Fruit fly (Drosophila melanogaster) whole organism, embryonic: ENCODE measurements around the gene dwg.

Source experiments
- Adf1 ChIP-seq: fragments of 200-800 bp; sonication (Bioruptor generic); IDR thresholded peaks from 2 replicates; pipeline ENCODE4 v1.3.6; 2022; ENCODE audit warnings: missing biosample characterization, missing genetic modification characterization
- CG11504 ChIP-seq: fragments of 200-800 bp; sonication (Bioruptor generic); optimal IDR thresholded peaks from 3 replicates; lab custom pipeline; 2019; ENCODE audit warnings: missing biosample characterization, mild to moderate bottlenecking, missing genetic modification characterization, moderate library complexity
- CG12299 ChIP-seq: fragments of 200-800 bp; sonication (Bioruptor generic); optimal IDR thresholded peaks from 2 replicates; lab custom pipeline; 2018; ENCODE audit warnings: missing biosample characterization, mild to moderate bottlenecking, missing genetic modification characterization
- CG12659 ChIP-seq: fragments of 200-800 bp; sonication (Bioruptor generic); optimal IDR thresholded peaks from 3 replicates; lab custom pipeline; 2017; ENCODE audit warnings: mild to moderate bottlenecking, missing biosample characterization, missing genetic modification reagents, missing genetic modification characterization
- CG14441 ChIP-seq: fragments of 200-800 bp; sonication (Bioruptor generic); IDR thresholded peaks from 2 replicates; pipeline ENCODE4 v1.3.6; 2022; ENCODE audit warnings: missing biosample characterization, missing genetic modification characterization
- CG14710 ChIP-seq: fragments of 200-800 bp; sonication (Bioruptor generic); optimal IDR thresholded peaks from 3 replicates; lab custom pipeline; 2019; ENCODE audit warnings: missing biosample characterization, mild to moderate bottlenecking, missing genetic modification characterization, moderate library complexity
- CG15696 ChIP-seq: fragments of 200-800 bp; sonication (Bioruptor generic); optimal IDR thresholded peaks from 2 replicates; lab custom pipeline; 2019; ENCODE audit warnings: missing biosample characterization, mild to moderate bottlenecking, missing genetic modification characterization, moderate library complexity
- CG17186 ChIP-seq: fragments of 200-800 bp; sonication (Bioruptor generic); optimal IDR thresholded peaks from 3 replicates; lab custom pipeline; 2017; ENCODE audit warnings: missing biosample characterization, missing genetic modification reagents, missing genetic modification characterization
- CG1792 ChIP-seq: fragments of 200-800 bp; sonication (Bioruptor generic); optimal IDR thresholded peaks from 2 replicates; lab custom pipeline; 2016; ENCODE audit warnings: missing biosample characterization, missing genetic modification characterization
- CG18599 ChIP-seq: fragments of 200-800 bp; sonication (Bioruptor generic); optimal IDR thresholded peaks from 3 replicates; lab custom pipeline; 2017; ENCODE audit warnings: missing biosample characterization, missing genetic modification characterization, mild to moderate bottlenecking, moderate library complexity, missing genetic modification reagents
- CG2120 ChIP-seq: fragments of 200-800 bp; sonication (Bioruptor generic); optimal IDR thresholded peaks from 3 replicates; lab custom pipeline; 2016; ENCODE audit warnings: missing biosample characterization, missing genetic modification characterization
- CG2129 ChIP-seq: fragments of 200-800 bp; sonication (Bioruptor generic); IDR thresholded peaks from 2 replicates; pipeline ENCODE4 v1.3.6; 2022; ENCODE audit warnings: missing biosample characterization, missing genetic modification characterization; ENCODE audit not compliant: partially characterized antibody
- CG3065 ChIP-seq: fragments of 200-800 bp; sonication (Bioruptor generic); optimal IDR thresholded peaks from 2 replicates; lab custom pipeline; 2016; ENCODE audit warnings: missing biosample characterization, missing genetic modification characterization
- CG31224 ChIP-seq: fragments of 200-800 bp; sonication (Bioruptor generic); IDR thresholded peaks from 2 replicates; pipeline ENCODE4 v1.3.6; 2022; ENCODE audit warnings: missing biosample characterization, missing genetic modification characterization
- CG32532 ChIP-seq: fragments of 200-800 bp; sonication (Bioruptor generic); IDR thresholded peaks from 2 replicates; pipeline ENCODE4 v1.3.6; 2022; ENCODE audit warnings: missing biosample characterization, missing genetic modification characterization
- CG32772 ChIP-seq: fragments of 200-800 bp; sonication (Bioruptor generic); IDR thresholded peaks from 2 replicates; pipeline ENCODE4 v1.3.6; 2022; ENCODE audit warnings: missing biosample characterization, missing genetic modification characterization
- CG34422 ChIP-seq: fragments of 200-800 bp; sonication (Bioruptor generic); IDR thresholded peaks from 3 replicates; pipeline ENCODE4 v1.3.6; 2022; ENCODE audit warnings: missing biosample characterization, missing genetic modification characterization
- CG3726 ChIP-seq: fragments of 200-800 bp; sonication (Bioruptor generic); IDR thresholded peaks from 3 replicates; pipeline ENCODE4, ENCODE4 v1.3.6; 2022; ENCODE audit warnings: missing biosample characterization, missing genetic modification characterization
- CG3995 ChIP-seq: fragments of 200-800 bp; sonication (Bioruptor generic); optimal IDR thresholded peaks from 3 replicates; lab custom pipeline; 2016; ENCODE audit warnings: missing biosample characterization, missing genetic modification characterization
- CG4730 ChIP-seq: fragments of 200-800 bp; sonication (Bioruptor generic); IDR thresholded peaks from 2 replicates; pipeline ENCODE4 v1.3.6; 2022; ENCODE audit warnings: missing biosample characterization, missing genetic modification characterization
- CG6791 ChIP-seq: fragments of 200-800 bp; sonication (Bioruptor generic); IDR thresholded peaks from 3 replicates; pipeline ENCODE4 v1.3.6; 2022; ENCODE audit warnings: missing biosample characterization, missing genetic modification characterization; ENCODE audit not compliant: partially characterized antibody
- CG7839 ChIP-seq: fragments of 200-800 bp; sonication (Bioruptor generic); optimal IDR thresholded peaks from 3 replicates; lab custom pipeline; 2018; ENCODE audit warnings: missing biosample characterization, mild to moderate bottlenecking, missing genetic modification characterization, moderate library complexity
- CG7987 ChIP-seq: fragments of 200-800 bp; sonication (Bioruptor generic); optimal IDR thresholded peaks from 2 replicates; lab custom pipeline; 2018; ENCODE audit warnings: missing biosample characterization, mild to moderate bottlenecking, missing genetic modification characterization, moderate library complexity
- CG8290 ChIP-seq, 3 experiments: fragments of 200-800 bp; sonication (Bioruptor generic); optimal IDR thresholded peaks; 2 replicates each; lab custom pipeline; 2016 to 2019; ENCODE audit warnings: missing biosample characterization in 3 of 3, missing genetic modification characterization in 3 of 3, mild to moderate bottlenecking in 2 of 3, moderate library complexity in 1 of 3
- CG8388 ChIP-seq: fragments of 200-800 bp; sonication (Bioruptor generic); optimal IDR thresholded peaks from 2 replicates; lab custom pipeline; 2019; ENCODE audit warnings: missing biosample characterization, mild to moderate bottlenecking, missing genetic modification characterization, moderate library complexity
- Fer2 ChIP-seq: fragments of 200-800 bp; sonication (Bioruptor generic); optimal IDR thresholded peaks from 2 replicates; lab custom pipeline; 2018; ENCODE audit warnings: missing biosample characterization, mild to moderate bottlenecking, missing genetic modification characterization, moderate library complexity
- Gug ChIP-seq: fragments of 200-800 bp; sonication (Bioruptor generic); IDR thresholded peaks from 4 replicates; pipeline ENCODE4 v1.3.6; 2022; ENCODE audit warnings: missing biosample characterization, missing genetic modification characterization
- Lhr ChIP-seq: fragments of 200-800 bp; sonication (Bioruptor generic); optimal IDR thresholded peaks from 3 replicates; lab custom pipeline; 2017; ENCODE audit warnings: mild to moderate bottlenecking, missing biosample characterization, missing genetic modification reagents, missing genetic modification characterization
- Med ChIP-seq: fragments of 200-800 bp; sonication (Bioruptor generic); peaks from one replicate; lab custom pipeline; 2016; ENCODE audit warnings: missing biosample characterization, missing genetic modification characterization, mild to moderate bottlenecking, inconsistent platforms, moderate library complexity
- Ptx1 ChIP-seq: fragments of 200-800 bp; sonication (Bioruptor generic); IDR thresholded peaks from 2 replicates; pipeline ENCODE4 v1.3.6; 2022; ENCODE audit warnings: missing biosample characterization, missing genetic modification characterization
- Rfx ChIP-seq: fragments of 200-800 bp; sonication (Bioruptor generic); IDR thresholded peaks from 2 replicates; pipeline ENCODE4 v1.3.6; 2022; ENCODE audit warnings: missing biosample characterization, missing genetic modification characterization
- Rx ChIP-seq: fragments of 200-800 bp; sonication (Bioruptor generic); IDR thresholded peaks from 2 replicates; pipeline ENCODE4 v1.3.6; 2022; ENCODE audit warnings: missing biosample characterization, missing genetic modification characterization
- chinmo ChIP-seq: fragments of 200-800 bp; sonication (Bioruptor generic); IDR thresholded peaks from 4 replicates; pipeline ENCODE4 v1.3.6; 2022; ENCODE audit warnings: missing biosample characterization, missing genetic modification characterization; ENCODE audit not compliant: partially characterized antibody
- dysf ChIP-seq: fragments of 200-800 bp; sonication (Bioruptor generic); IDR thresholded peaks from 3 replicates; pipeline ENCODE4 v1.3.6; 2022; ENCODE audit warnings: missing biosample characterization, missing genetic modification characterization
- ewg ChIP-seq: fragments of 200-800 bp; sonication (Bioruptor generic); optimal IDR thresholded peaks from 3 replicates; lab custom pipeline; 2017; ENCODE audit warnings: mild to moderate bottlenecking, missing biosample characterization, missing genetic modification reagents, missing genetic modification characterization
- gce ChIP-seq: fragments of 200-800 bp; sonication (Bioruptor generic); IDR thresholded peaks from 3 replicates; pipeline ENCODE4 v1.3.6; 2022; ENCODE audit warnings: missing biosample characterization, missing genetic modification characterization
- grau ChIP-seq: fragments of 200-800 bp; optimal IDR thresholded peaks from 3 replicates; lab custom pipeline; 2019; ENCODE audit warnings: missing biosample characterization, mild to moderate bottlenecking, missing genetic modification characterization, moderate library complexity
- knrl ChIP-seq: fragments of 200-800 bp; sonication (Bioruptor generic); IDR thresholded peaks from 3 replicates; pipeline ENCODE4 v1.3.6; 2022; ENCODE audit warnings: missing biosample characterization, missing genetic modification characterization; ENCODE audit not compliant: partially characterized antibody
- lilli ChIP-seq: fragments of 200-800 bp; sonication (Bioruptor generic); optimal IDR thresholded peaks from 3 replicates; lab custom pipeline; 2016; ENCODE audit warnings: missing biosample characterization, missing genetic modification characterization
- maf-S ChIP-seq: fragments of 200-800 bp; sonication (Bioruptor generic); optimal IDR thresholded peaks from 2 replicates; lab custom pipeline; 2016; ENCODE audit warnings: missing biosample characterization, missing genetic modification characterization
- pan ChIP-seq, 4 experiments: fragments of >200 bp in 3 of 4; fragments of 200-800 bp in 1 of 4; sonication (Bioruptor generic) in 1 of 4; optimal IDR thresholded peaks in 3 of 4; IDR thresholded peaks in 1 of 4; 2 replicates each; pipeline versions ENCODE4 v1.3.6 to Lab custom; 2017 to 2022; ENCODE audit warnings: missing biosample characterization in 2 of 4, missing genetic modification characterization in 2 of 4, mixed read lengths in 1 of 4
- prd ChIP-seq, 3 experiments: fragments of >200 bp in 2 of 3; fragments of 200-800 bp in 1 of 3; sonication (Bioruptor generic) in 1 of 3; optimal IDR thresholded peaks in 2 of 3; IDR thresholded peaks in 1 of 3; 2 replicates in 2 of 3; 3 replicates in 1 of 3; pipeline versions ENCODE4 v1.3.6 to Lab custom; 2017 to 2022; ENCODE audit warnings: missing biosample characterization in 1 of 3, missing genetic modification characterization in 1 of 3
- row ChIP-seq: fragments of 200-800 bp; sonication (Bioruptor generic); IDR thresholded peaks from 3 replicates; pipeline ENCODE4 v1.3.6; 2022; ENCODE audit warnings: missing biosample characterization, missing genetic modification characterization
- sna ChIP-seq: fragments of 200-800 bp; sonication (Bioruptor generic); IDR thresholded peaks from 2 replicates; pipeline ENCODE4 v1.3.6; 2022; ENCODE audit warnings: missing biosample characterization, missing genetic modification characterization; ENCODE audit not compliant: partially characterized antibody
- so ChIP-seq: fragments of 200-800 bp; sonication (Bioruptor generic); IDR thresholded peaks from 3 replicates; pipeline ENCODE4 v1.3.6; 2022; ENCODE audit warnings: missing biosample characterization, missing genetic modification characterization
- sug ChIP-seq: fragments of 200-800 bp; optimal IDR thresholded peaks from 2 replicates; lab custom pipeline; 2019; ENCODE audit warnings: missing biosample characterization, mild to moderate bottlenecking, missing genetic modification characterization, moderate library complexity
- tgo ChIP-seq: fragments of 200-800 bp; sonication (Bioruptor generic); IDR thresholded peaks from 3 replicates; pipeline ENCODE4 v1.3.6; 2022; ENCODE audit warnings: missing biosample characterization, missing genetic modification characterization

Gene dwg

dm6 chrX:2744042-2744441 lies 16.5 kb downstream of the dwg start, which contains the start of gene Syx4 (continued):
- TF ChIP-seq Lhr (GFP tag; lab: Kevin White, UChicago) (peak; percentile 50), CG3065 (peak; percentile 46), ewg (peak; percentile 71), sug (tag; lab: Kevin White, UChicago) (peak; percentile 64), CG1792 (GFP tag; lab: Kevin White, UChicago) (peak; percentile 77)

- no peak for TF ChIP-seq CG6791 (GFP tag; lab: Robert Waterston, UW)
- 0 out of 3 replicates have a peak, but pooled peaks have one; percentile 11 for TF ChIP-seq CG34422 (GFP tag; lab: Robert Waterston, UW)
- no peak for TF ChIP-seq pan (optimal IDR thresholded peaks at IDR 0.05; lab: Kevin White, UChicago)
- TF ChIP-seq pan (GFP tag; optimal IDR thresholded peaks at IDR 0.05 in 1 of 2, IDR thresholded peaks at IDR 0.05 in 1 of 2), result peak in 1 of 2 experiments; percentile 37
- TF ChIP-seq CG31224 (GFP tag; lab: Robert Waterston, UW), result no peak
- peak; percentile 19 for TF ChIP-seq grau
- TF ChIP-seq CG32772 (GFP tag; lab: Robert Waterston, UW), result no peak
- peak; percentile 38 for TF ChIP-seq CG11504 (tag; lab: Kevin White, UChicago)
- peak; percentile 52 for TF ChIP-seq CG18599
- TF ChIP-seq CG4730 (GFP tag; lab: Robert Waterston, UW), result no peak
- TF ChIP-seq Ptx1 (GFP tag; lab: Robert Waterston, UW), result peak; percentile 37; the same call in 1 of the 2 replicates
- no peak for TF ChIP-seq CG8290 (GFP tag; optimal IDR thresholded peaks at IDR 0.05; lab: Kevin White, UChicago)
- no peak for TF ChIP-seq CG8290 (tag; optimal IDR thresholded peaks at IDR 0.05; lab: Kevin White, UChicago)
- TF ChIP-seq maf-S, result no peak
- TF ChIP-seq Adf1 (GFP tag; lab: Robert Waterston, UW), result no peak
- TF ChIP-seq so, result no peak
- no peak for TF ChIP-seq Fer2 (tag; lab: Kevin White, UChicago)
- TF ChIP-seq gce (GFP tag; lab: Robert Waterston, UW), result no peak
- no peak for TF ChIP-seq CG2129 (GFP tag; lab: Robert Waterston, UW)
- TF ChIP-seq Rfx (GFP tag; lab: Robert Waterston, UW), result peak; percentile 44; the same call in 1 of the 2 replicates
- TF ChIP-seq CG32532 (GFP tag; lab: Robert Waterston, UW), result peak; percentile 21; the same call in 1 of the 2 replicates
- no peak for TF ChIP-seq CG3995 (GFP tag; lab: Kevin White, UChicago)
- no peak for TF ChIP-seq CG15696 (tag; lab: Kevin White, UChicago)
- TF ChIP-seq CG7839 (tag; lab: Kevin White, UChicago), result peak; percentile 19
- TF ChIP-seq CG12299 (tag; lab: Kevin White, UChicago), result no peak
- no peak for TF ChIP-seq chinmo (GFP tag; lab: Robert Waterston, UW)
- peak; percentile 49 for TF ChIP-seq row (GFP tag; lab: Robert Waterston, UW)
- TF ChIP-seq lilli (GFP tag; lab: Kevin White, UChicago), result peak; percentile 5
- no peak for TF ChIP-seq CG14710 (tag; lab: Kevin White, UChicago)
- no peak for TF ChIP-seq prd (optimal IDR thresholded peaks at IDR 0.05; lab: Kevin White, UChicago)
- 0 out of 3 replicates have a peak, but pooled peaks have one; percentile 20 for TF ChIP-seq prd (GFP tag; IDR thresholded peaks at IDR 0.05; lab: Robert Waterston, UW)
- 0 out of 2 replicates have a peak, but pooled peaks have one; percentile 20 for TF ChIP-seq CG14441 (GFP tag; lab: Robert Waterston, UW)
- no peak for TF ChIP-seq Rx (GFP tag; lab: Robert Waterston, UW)
- TF ChIP-seq CG7987 (GFP tag; lab: Kevin White, UChicago), result no peak
- TF ChIP-seq sna (GFP tag; lab: Robert Waterston, UW), result no peak
- TF ChIP-seq Med (GFP tag; lab: Kevin White, UChicago), result peak; percentile 63
- TF ChIP-seq Gug (GFP tag; lab: Robert Waterston, UW), result no peak
- no peak for TF ChIP-seq tgo (GFP tag; lab: Robert Waterston, UW)
- no peak for TF ChIP-seq CG12659 (GFP tag; lab: Kevin White, UChicago)
- peak; percentile 48 for TF ChIP-seq CG2120 (GFP tag; lab: Kevin White, UChicago)
- TF ChIP-seq dysf (GFP tag; lab: Robert Waterston, UW), result peak; percentile 42; the same call in 1 of the 3 replicates
- no peak for TF ChIP-seq CG8388 (GFP tag; lab: Kevin White, UChicago)
- no peak for TF ChIP-seq knrl (GFP tag; lab: Robert Waterston, UW)
- TF ChIP-seq CG3726 (GFP tag; lab: Robert Waterston, UW), result no peak
- no peak for TF ChIP-seq CG17186 (GFP tag; lab: Kevin White, UChicago)
These were observed 22.2 kb downstream of the dwg start for dm6 chrX:2749693-2750092.
